Fruit fly (Drosophila melanogaster) whole organism, embryonic: ENCODE measurements around the gene CG32369.
A peak's percentile ranks its signal among the peaks of the same experiment; 100 is the strongest.

Experiments used
- Bteb2 ChIP-seq: fragments of 200-800 bp; sonication (Bioruptor generic); optimal IDR thresholded peaks from 2 replicates; lab custom pipeline; 2016; ENCODE audit warnings: missing biosample characterization, missing genetic modification characterization
- CG11085 ChIP-seq: fragments of 200-800 bp; sonication (Bioruptor generic); IDR thresholded peaks from 2 replicates; pipeline ENCODE4 v1.3.6; 2022; ENCODE audit warnings: missing biosample characterization, missing genetic modification characterization
- CG11696 ChIP-seq: fragments of 200-800 bp; sonication (Bioruptor generic); IDR thresholded peaks from 2 replicates; pipeline ENCODE4 v1.3.6; 2022; ENCODE audit warnings: missing biosample characterization, missing genetic modification characterization
- CG1233 ChIP-seq: fragments of 200-800 bp; sonication (Bioruptor generic); optimal IDR thresholded peaks from 4 replicates; lab custom pipeline; 2018; ENCODE audit warnings: missing biosample characterization, mild to moderate bottlenecking, missing genetic modification characterization
- CG14860 ChIP-seq: fragments of 200-800 bp; sonication (Bioruptor generic); IDR thresholded peaks from 3 replicates; pipeline ENCODE4 v1.3.6; 2022; ENCODE audit warnings: missing biosample characterization, missing genetic modification characterization; ENCODE audit not compliant: partially characterized antibody
- CG15696 ChIP-seq: fragments of 200-800 bp; sonication (Bioruptor generic); optimal IDR thresholded peaks from 2 replicates; lab custom pipeline; 2019; ENCODE audit warnings: missing biosample characterization, mild to moderate bottlenecking, missing genetic modification characterization, moderate library complexity
- CG1603 ChIP-seq: fragments of 200-800 bp; sonication (Bioruptor generic); optimal IDR thresholded peaks from 2 replicates; lab custom pipeline; 2019; ENCODE audit warnings: missing biosample characterization, mild to moderate bottlenecking, missing genetic modification characterization, moderate library complexity
- CG17359 ChIP-seq: fragments of 200-800 bp; sonication (Bioruptor generic); optimal IDR thresholded peaks from 3 replicates; lab custom pipeline; 2018; ENCODE audit warnings: missing biosample characterization, mild to moderate bottlenecking, missing genetic modification characterization, moderate library complexity
- CG34422 ChIP-seq: fragments of 200-800 bp; sonication (Bioruptor generic); IDR thresholded peaks from 3 replicates; pipeline ENCODE4 v1.3.6; 2022; ENCODE audit warnings: missing biosample characterization, missing genetic modification characterization
- CG42726 ChIP-seq: fragments of 200-800 bp; sonication (Bioruptor generic); IDR thresholded peaks from 2 replicates; pipeline ENCODE4 v1.3.6; 2022; ENCODE audit warnings: missing biosample characterization, missing genetic modification characterization; ENCODE audit not compliant: partially characterized antibody
- CG4282 ChIP-seq: fragments of 200-800 bp; sonication (Bioruptor generic); optimal IDR thresholded peaks from 2 replicates; lab custom pipeline; 2016; ENCODE audit warnings: missing biosample characterization, missing genetic modification characterization
- CG4820 ChIP-seq: fragments of 200-800 bp; sonication (Bioruptor generic); optimal IDR thresholded peaks from 3 replicates; lab custom pipeline; 2016; ENCODE audit warnings: missing biosample characterization, missing genetic modification characterization
- CG4854 ChIP-seq: fragments of 200-800 bp; sonication (Bioruptor generic); optimal IDR thresholded peaks from 2 replicates; lab custom pipeline; 2016; ENCODE audit warnings: missing biosample characterization, missing genetic modification characterization, inconsistent platforms
- CG5180 ChIP-seq: fragments of 200-800 bp; sonication (Bioruptor generic); optimal IDR thresholded peaks from 3 replicates; lab custom pipeline; 2017; ENCODE audit warnings: missing biosample characterization, missing genetic modification characterization, mild to moderate bottlenecking, moderate library complexity, missing genetic modification reagents
- CG6175 ChIP-seq: fragments of 200-800 bp; sonication (Bioruptor generic); IDR thresholded peaks from 3 replicates; pipeline ENCODE4 v1.3.6; 2022; ENCODE audit warnings: missing biosample characterization, missing genetic modification characterization
- CG7839 ChIP-seq: fragments of 200-800 bp; sonication (Bioruptor generic); optimal IDR thresholded peaks from 3 replicates; lab custom pipeline; 2018; ENCODE audit warnings: missing biosample characterization, mild to moderate bottlenecking, missing genetic modification characterization, moderate library complexity
- CG7928 ChIP-seq: fragments of 200-800 bp; sonication (Bioruptor generic); optimal IDR thresholded peaks from 2 replicates; lab custom pipeline; 2017; ENCODE audit warnings: missing biosample characterization, mild to moderate bottlenecking, missing genetic modification characterization
- CG8089 ChIP-seq: fragments of 200-800 bp; sonication (Bioruptor generic); optimal IDR thresholded peaks from 3 replicates; lab custom pipeline; 2016; ENCODE audit warnings: missing biosample characterization, missing genetic modification characterization
- CG8478 ChIP-seq: fragments of >200 bp; optimal IDR thresholded peaks from 2 replicates; lab custom pipeline; 2018
- CG8944 ChIP-seq: fragments of 200-800 bp; sonication (Bioruptor generic); optimal IDR thresholded peaks from 3 replicates; lab custom pipeline; 2016; ENCODE audit warnings: missing biosample characterization, missing genetic modification characterization
- CG9932 ChIP-seq: fragments of 200-800 bp; sonication (Bioruptor generic); IDR thresholded peaks from 2 replicates; pipeline ENCODE4 v1.3.6; 2022; ENCODE audit warnings: missing biosample characterization, missing genetic modification characterization
- Camta ChIP-seq: fragments of 200-800 bp; sonication (Bioruptor generic); optimal IDR thresholded peaks from 2 replicates; lab custom pipeline; 2016; ENCODE audit warnings: missing biosample characterization, missing genetic modification characterization
- Dll ChIP-seq: fragments of 200-800 bp; sonication (Bioruptor generic); IDR thresholded peaks from 4 replicates; pipeline ENCODE4 v1.3.6; 2022; ENCODE audit warnings: missing biosample characterization, missing genetic modification characterization; ENCODE audit not compliant: partially characterized antibody
- Doc2 ChIP-seq: fragments of 200-800 bp; sonication (Bioruptor generic); IDR thresholded peaks from 2 replicates; pipeline ENCODE4 v1.3.6; 2022; ENCODE audit warnings: missing biosample characterization, missing genetic modification characterization
- GATAe ChIP-seq: fragments of 200-800 bp; sonication (Bioruptor generic); conservative IDR thresholded peaks from 2 replicates; pipeline ENCODE4 v1.3.6; 2022; ENCODE audit warnings: missing biosample characterization, missing genetic modification characterization
- HLH3B ChIP-seq: fragments of 200-800 bp; sonication (Bioruptor generic); IDR thresholded peaks from 2 replicates; pipeline ENCODE4 v1.3.6; 2022; ENCODE audit warnings: missing biosample characterization, missing genetic modification characterization
- Hr3 ChIP-seq: fragments of 200-800 bp; sonication (Bioruptor generic); optimal IDR thresholded peaks from 3 replicates; lab custom pipeline; 2016; ENCODE audit warnings: missing biosample characterization, missing genetic modification characterization
- Hr78 ChIP-seq, 2 experiments: fragments of 200-800 bp in 1 of 2; fragments of >200 bp in 1 of 2; sonication (Bioruptor generic) in 1 of 2; optimal IDR thresholded peaks; 2 replicates each; lab custom pipeline; 2017 to 2019; ENCODE audit warnings: missing biosample characterization in 2 of 2, missing genetic modification characterization in 2 of 2, mild to moderate bottlenecking in 1 of 2, moderate library complexity in 1 of 2
- Max ChIP-seq: fragments of 200-800 bp; sonication (Bioruptor generic); optimal IDR thresholded peaks from 2 replicates; lab custom pipeline; 2016; ENCODE audit warnings: missing biosample characterization, mild to moderate bottlenecking, missing genetic modification characterization
- Rx ChIP-seq: fragments of 200-800 bp; sonication (Bioruptor generic); IDR thresholded peaks from 2 replicates; pipeline ENCODE4 v1.3.6; 2022; ENCODE audit warnings: missing biosample characterization, missing genetic modification characterization
- Spps ChIP-seq: fragments of 200-800 bp; sonication (Bioruptor generic); optimal IDR thresholded peaks from 2 replicates; lab custom pipeline; 2018; ENCODE audit warnings: missing biosample characterization, mild to moderate bottlenecking, missing genetic modification characterization
- al ChIP-seq: fragments of 200-800 bp; sonication (Bioruptor generic); IDR thresholded peaks from 2 replicates; pipeline ENCODE4 v1.3.6; 2022; ENCODE audit warnings: missing biosample characterization, missing genetic modification characterization
- aop ChIP-seq: fragments of 200-800 bp; sonication (Bioruptor generic); IDR thresholded peaks from 2 replicates; pipeline ENCODE4 v1.3.6; 2022; ENCODE audit warnings: missing biosample characterization, missing genetic modification characterization
- az2 ChIP-seq: fragments of 200-800 bp; sonication (Bioruptor generic); optimal IDR thresholded peaks from 3 replicates; lab custom pipeline; 2016; ENCODE audit warnings: missing biosample characterization, missing genetic modification characterization
- bsh ChIP-seq, 2 experiments: fragments of 200-800 bp; sonication (Bioruptor generic); optimal IDR thresholded peaks; 2 replicates each; lab custom pipeline; 2017 to 2018; ENCODE audit warnings: mild to moderate bottlenecking in 2 of 2, missing biosample characterization in 2 of 2, missing genetic modification characterization in 2 of 2, moderate library complexity in 1 of 2
- ci ChIP-seq: fragments of 200-800 bp; sonication (Bioruptor generic); IDR thresholded peaks from 3 replicates; pipeline ENCODE4 v1.3.6; 2022; ENCODE audit warnings: missing biosample characterization, missing genetic modification characterization
- dmrt11E ChIP-seq: fragments of 200-800 bp; sonication (Bioruptor generic); optimal IDR thresholded peaks from 3 replicates; lab custom pipeline; 2018; ENCODE audit warnings: missing biosample characterization, mild to moderate bottlenecking, missing genetic modification characterization, moderate library complexity
- lmd ChIP-seq: fragments of 200-800 bp; sonication (Bioruptor generic); IDR thresholded peaks from 2 replicates; pipeline ENCODE4 v1.3.6; 2022; ENCODE audit warnings: missing biosample characterization, missing genetic modification characterization
- nerfin-2 ChIP-seq: fragments of 200-800 bp; sonication (Bioruptor generic); IDR thresholded peaks from 2 replicates; pipeline ENCODE4 v1.3.6; 2022; ENCODE audit warnings: missing biosample characterization, missing genetic modification characterization; ENCODE audit not compliant: partially characterized antibody
- p53 ChIP-seq: fragments of 200-800 bp; sonication (Bioruptor generic); optimal IDR thresholded peaks from 2 replicates; lab custom pipeline; 2016; ENCODE audit warnings: missing biosample characterization, missing genetic modification characterization
- pita ChIP-seq: fragments of 200-800 bp; sonication (Bioruptor generic); optimal IDR thresholded peaks from 2 replicates; lab custom pipeline; 2017; ENCODE audit warnings: missing biosample characterization, mild to moderate bottlenecking, missing genetic modification characterization
- psq ChIP-seq: fragments of 200-800 bp; sonication (Bioruptor generic); optimal IDR thresholded peaks from 2 replicates; lab custom pipeline; 2017; ENCODE audit warnings: missing biosample characterization, missing genetic modification characterization
- ro ChIP-seq: fragments of 200-800 bp; sonication (Bioruptor generic); IDR thresholded peaks from 2 replicates; pipeline ENCODE4 v1.3.6; 2022; ENCODE audit warnings: missing biosample characterization, missing genetic modification characterization
- run ChIP-seq: fragments of 200-800 bp; sonication (Bioruptor generic); optimal IDR thresholded peaks from 3 replicates; lab custom pipeline; 2018; ENCODE audit warnings: missing biosample characterization, mild to moderate bottlenecking, missing genetic modification characterization
- slou ChIP-seq: fragments of 200-800 bp; sonication (Bioruptor generic); optimal IDR thresholded peaks from 3 replicates; lab custom pipeline; 2016; ENCODE audit warnings: missing biosample characterization, missing genetic modification characterization
- stwl ChIP-seq: fragments of 200-800 bp; sonication (Bioruptor generic); optimal IDR thresholded peaks from 3 replicates; lab custom pipeline; 2018; ENCODE audit warnings: missing biosample characterization, mild to moderate bottlenecking, missing genetic modification characterization, moderate library complexity
- ttk ChIP-seq: fragments of 200-800 bp; sonication (Bioruptor generic); IDR thresholded peaks from 2 replicates; pipeline ENCODE4 v2.1.2; 2022; ENCODE audit warnings: missing biosample characterization, missing genetic modification characterization
- vfl ChIP-seq: fragments of 200-800 bp; sonication (Bioruptor generic); optimal IDR thresholded peaks from 2 replicates; lab custom pipeline; 2016; ENCODE audit warnings: missing biosample characterization, missing genetic modification characterization
- wdn ChIP-seq: fragments of 200-800 bp; sonication (Bioruptor generic); IDR thresholded peaks from 2 replicates; pipeline ENCODE4 v1.3.6; 2022; ENCODE audit warnings: missing biosample characterization, missing genetic modification characterization
- yki ChIP-seq: fragments of >200 bp; optimal IDR thresholded peaks from 3 replicates; lab custom pipeline; 2018

The CG32369 gene

dm6 chr3L:7809289-7810099, at the start of gene CG32369 (continued):
- no peak for TF ChIP-seq CG1603 (tag; lab: Kevin White, UChicago)
- peak; percentile 59; the same call in 1 of the 3 replicates for TF ChIP-seq ci (GFP tag; lab: Robert Waterston, UW)
- no peak for TF ChIP-seq run
- TF ChIP-seq CG11085: no peak
- no peak for TF ChIP-seq CG8478 (lab: Kevin White, UChicago)
- no peak for TF ChIP-seq CG4854 (GFP tag; lab: Kevin White, UChicago)
- no peak for TF ChIP-seq CG8089 (GFP tag; lab: Kevin White, UChicago)
- peak; percentile 56 for TF ChIP-seq yki (lab: Kevin White, UChicago)
- no peak for TF ChIP-seq CG4820 (GFP tag; lab: Kevin White, UChicago)
- no peak for TF ChIP-seq CG6175
- TF ChIP-seq CG11696 (GFP tag; lab: Robert Waterston, UW): no peak
- TF ChIP-seq nerfin-2 (GFP tag; lab: Robert Waterston, UW): no peak
- TF ChIP-seq Spps (tag; lab: Kevin White, UChicago): no peak
- TF ChIP-seq Dll: 0 out of 4 replicates have a peak, but pooled peaks have one; percentile 46
- no peak for TF ChIP-seq Hr78 (GFP tag; optimal IDR thresholded peaks at IDR 0.05; lab: Kevin White, UChicago)
- TF ChIP-seq CG9932 (GFP tag; lab: Robert Waterston, UW): no peak
- TF ChIP-seq al: no peak
- peak; percentile 7 to 89 for TF ChIP-seq bsh (GFP tag; optimal IDR thresholded peaks at IDR 0.05; lab: Kevin White, UChicago)
- TF ChIP-seq vfl: no peak
- TF ChIP-seq Hr3 (GFP tag; lab: Kevin White, UChicago): no peak
- TF ChIP-seq CG34422 (GFP tag; lab: Robert Waterston, UW): peak; percentile 76; the same call in 1 of the 3 replicates
- no peak for TF ChIP-seq CG15696
- no peak for TF ChIP-seq CG4282
- TF ChIP-seq CG42726 (GFP tag; lab: Robert Waterston, UW): no peak; the same call in 1 of the 2 replicates
- no peak for TF ChIP-seq p53 (GFP tag; lab: Kevin White, UChicago)
- TF ChIP-seq stwl: no peak
- no peak for TF ChIP-seq aop (GFP tag; lab: Robert Waterston, UW)
- TF ChIP-seq Doc2 (GFP tag; lab: Robert Waterston, UW): no peak
- TF ChIP-seq HLH3B: peak; percentile 47; the same call in 1 of the 2 replicates
- no peak for TF ChIP-seq lmd (GFP tag; lab: Robert Waterston, UW)
- TF ChIP-seq CG5180 (GFP tag; lab: Kevin White, UChicago): peak; percentile 60
- TF ChIP-seq CG14860 (GFP tag; lab: Robert Waterston, UW): no peak
- no peak for TF ChIP-seq pita (GFP tag; lab: Kevin White, UChicago)
- TF ChIP-seq az2: no peak
- no peak for TF ChIP-seq Bteb2 (GFP tag; lab: Kevin White, UChicago)
- no peak for TF ChIP-seq Camta
- peak; percentile 53 for TF ChIP-seq Max (GFP tag; lab: Kevin White, UChicago)
- TF ChIP-seq CG17359 (tag; lab: Kevin White, UChicago): peak; percentile 10
- no peak for TF ChIP-seq CG7928 (GFP tag; lab: Kevin White, UChicago)
- no peak for TF ChIP-seq dmrt11E
- TF ChIP-seq ttk: no peak
- TF ChIP-seq CG7839 (tag; lab: Kevin White, UChicago): peak; percentile 20
- no peak for TF ChIP-seq ro (GFP tag; lab: Robert Waterston, UW)
- no peak for TF ChIP-seq CG1233 (GFP tag; lab: Kevin White, UChicago)
- TF ChIP-seq slou (GFP tag; lab: Kevin White, UChicago): no peak
- TF ChIP-seq Rx: no peak
- no peak for TF ChIP-seq CG8944 (GFP tag; lab: Kevin White, UChicago)
- no peak; the same call in 1 of the 2 replicates for TF ChIP-seq GATAe (GFP tag; lab: Robert Waterston, UW)
- TF ChIP-seq wdn (GFP tag; lab: Robert Waterston, UW): no peak
- TF ChIP-seq psq (GFP tag; lab: Kevin White, UChicago): no peak
